Worm (Caenorhabditis elegans): ENCODE measurements around the gene flcn-1.

flcn-1 gene

DNA sequence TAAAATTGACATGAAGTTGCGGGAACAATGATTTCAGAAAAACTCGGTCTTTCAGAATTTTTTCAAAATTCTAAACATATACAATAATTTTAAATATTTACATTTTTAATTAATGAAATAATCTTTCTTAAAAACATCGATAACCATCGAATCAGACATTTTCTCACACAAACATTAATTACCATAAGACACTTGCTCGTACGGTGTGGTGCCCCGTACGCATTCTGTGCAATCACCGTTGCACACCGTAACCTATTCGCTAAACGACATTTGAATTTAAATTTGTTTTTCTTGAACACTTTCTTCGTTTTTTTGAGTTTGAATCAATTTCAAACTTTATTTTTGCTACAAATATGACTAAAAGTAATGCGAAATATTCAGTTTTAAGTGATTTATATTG is 4.8 kb upstream of the flcn-1 start:
- TF ChIP-seq gmeb-2 (tag; optimal IDR thresholded peaks at IDR 0.05) (no peak), ceh-19 (GFP tag; optimal IDR thresholded peaks at IDR 0.05) (no peak), pat-9 (tag; optimal IDR thresholded peaks at IDR 0.05) (no peak), ceh-24 (tag; optimal IDR thresholded peaks at IDR 0.05) (no peak)

DNA sequence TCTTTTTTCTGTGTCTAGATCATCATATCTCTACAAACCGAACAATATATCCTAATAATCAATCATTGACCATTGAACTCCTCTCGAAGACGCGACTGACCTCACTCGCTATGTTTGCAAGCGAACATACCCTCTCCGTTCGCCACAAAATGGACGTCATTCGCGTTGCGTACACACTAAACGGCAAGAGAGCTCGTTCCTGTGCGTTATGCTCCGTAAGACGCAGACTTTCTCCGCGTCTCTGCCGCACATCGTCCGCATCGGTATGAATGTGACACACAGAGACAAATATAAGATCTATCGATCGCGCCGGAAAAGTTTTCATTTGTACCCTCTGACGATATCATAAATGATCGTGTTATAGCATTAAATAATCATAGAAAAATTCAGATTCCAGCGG is 2.5 kb upstream of the flcn-1 start:
- TF ChIP-seq ceh-34 (tag; optimal IDR thresholded peaks at IDR 0.05) (no peak), ref-2 (tag; optimal IDR thresholded peaks at IDR 0.05) (peak; percentile 48), ceh-45 (GFP tag; IDR thresholded peaks at IDR 0.05) (no peak), hlh-15 (tag; optimal IDR thresholded peaks at IDR 0.05) (no peak), C08G9.2 (tag; optimal IDR thresholded peaks at IDR 0.05) (no peak), hlh-13 (GFP tag; optimal IDR thresholded peaks at IDR 0.05) (no peak), ceh-9 (tag; optimal IDR thresholded peaks at IDR 0.05) (no peak), ceh-48 (tag; optimal IDR thresholded peaks at IDR 0.05) (peak; percentile 4), madf-2 (tag; optimal IDR thresholded peaks at IDR 0.05) (peak; percentile 98), unc-55 (GFP tag; optimal IDR thresholded peaks at IDR 0.05) (no peak), ceh-30 (tag; optimal IDR thresholded peaks at IDR 0.05) (no peak), lim-6 (tag; optimal IDR thresholded peaks at IDR 0.05) (no peak), K09A11.1 (tag; optimal IDR thresholded peaks at IDR 0.05; ENCODE audit: insufficient read depth) (no peak)

DNA sequence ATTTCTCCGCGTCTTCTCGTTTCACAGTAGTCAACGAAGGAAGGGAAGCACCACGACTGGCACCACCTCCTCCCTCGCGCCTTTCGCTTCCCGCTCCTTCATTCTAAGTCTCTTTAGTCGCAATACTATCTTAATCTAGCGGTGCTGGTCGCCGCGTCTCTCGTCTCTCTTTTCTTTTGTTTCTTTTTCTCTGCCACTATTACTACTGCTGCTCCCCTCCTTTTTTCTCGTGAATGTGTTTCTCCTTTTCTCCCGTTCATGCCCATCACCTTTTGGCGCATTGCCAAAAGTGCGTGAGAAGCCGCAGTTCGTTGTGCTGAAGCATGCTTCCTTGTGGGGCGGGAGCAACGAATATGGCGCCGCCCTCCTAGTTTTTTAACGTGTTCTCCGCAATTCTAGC is 2.1 kb upstream of the flcn-1 start:
- TF ChIP-seq hlh-8 (tag; optimal IDR thresholded peaks at IDR 0.05), result no peak
- TF ChIP-seq hlh-6 (tag; optimal IDR thresholded peaks at IDR 0.05), result no peak
- peak; percentile 1 for TF ChIP-seq pros-1 (tag; optimal IDR thresholded peaks at IDR 0.05)
- no peak for TF ChIP-seq nhr-232 (tag; optimal IDR thresholded peaks at IDR 0.05)
- peak; percentile 19 for TF ChIP-seq ceh-19 (GFP tag; optimal IDR thresholded peaks at IDR 0.05)
- no peak for TF ChIP-seq C08G9.2 (tag; optimal IDR thresholded peaks at IDR 0.05)
- no peak for TF ChIP-seq hlh-15 (tag; optimal IDR thresholded peaks at IDR 0.05)
- no peak for TF ChIP-seq sox-4 (tag; optimal IDR thresholded peaks at IDR 0.05)
- TF ChIP-seq fax-1 (tag; optimal IDR thresholded peaks at IDR 0.05), result no peak
- no peak for TF ChIP-seq K09A11.1 (tag; optimal IDR thresholded peaks at IDR 0.05; ENCODE audit: insufficient read depth)
- peak; percentile 10 for TF ChIP-seq tbx-2 (tag; optimal IDR thresholded peaks at IDR 0.05)
- no peak for TF ChIP-seq ceh-48 (tag; optimal IDR thresholded peaks at IDR 0.05)
- TF ChIP-seq pha-4 (tag; optimal IDR thresholded peaks at IDR 0.05), result no peak
- peak; percentile 16 for TF ChIP-seq unc-42 (tag; optimal IDR thresholded peaks at IDR 0.05)
- peak; percentile 55 for TF ChIP-seq ceh-18 (tag; optimal IDR thresholded peaks at IDR 0.05)
- no peak for TF ChIP-seq pqm-1 (tag; optimal IDR thresholded peaks at IDR 0.05)
- no peak for TF ChIP-seq nfya-1 (tag; optimal IDR thresholded peaks at IDR 0.05)
- no peak for TF ChIP-seq pax-1 (tag; optimal IDR thresholded peaks at IDR 0.05)
- no peak for TF ChIP-seq madf-2 (tag; optimal IDR thresholded peaks at IDR 0.05)
- TF ChIP-seq unc-86 (tag; optimal IDR thresholded peaks at IDR 0.05), result no peak
- no peak for TF ChIP-seq Y22D7AL.16 (tag; optimal IDR thresholded peaks at IDR 0.05)
- TF ChIP-seq pat-9 (tag; optimal IDR thresholded peaks at IDR 0.05), result no peak
- no peak for TF ChIP-seq ref-2 (tag; optimal IDR thresholded peaks at IDR 0.05)
- TF ChIP-seq ama-1 (optimal IDR thresholded peaks at IDR 0.05), result no peak
- TF ChIP-seq odd-2 (tag; optimal IDR thresholded peaks at IDR 0.05), result no peak
- no peak for TF ChIP-seq rnt-1 (tag; optimal IDR thresholded peaks at IDR 0.05)
- no peak for TF ChIP-seq elt-4 (tag; optimal IDR thresholded peaks at IDR 0.05)
- no peak for TF ChIP-seq ets-4 (tag; optimal IDR thresholded peaks at IDR 0.05)
- TF ChIP-seq C38D4.7 (GFP tag; optimal IDR thresholded peaks at IDR 0.05), result no peak
- no peak for TF ChIP-seq K02D7.2 (tag; optimal IDR thresholded peaks at IDR 0.05)
- TF ChIP-seq ceh-22 (tag; optimal IDR thresholded peaks at IDR 0.05), result no peak
- TF ChIP-seq ceh-30 (tag; optimal IDR thresholded peaks at IDR 0.05), result no peak
- TF ChIP-seq pag-3 (tag; optimal IDR thresholded peaks at IDR 0.05; ENCODE audit: borderline replicate concordance), result no peak
- TF ChIP-seq ceh-31 (tag; optimal IDR thresholded peaks at IDR 0.05), result peak; percentile 53
- no peak for TF ChIP-seq ceh-2 (tag; optimal IDR thresholded peaks at IDR 0.05)
- no peak for TF ChIP-seq zip-5 (tag; optimal IDR thresholded peaks at IDR 0.05)
- TF ChIP-seq ttx-3 (tag; optimal IDR thresholded peaks at IDR 0.05), result no peak
- TF ChIP-seq che-1 (tag; optimal IDR thresholded peaks at IDR 0.05), result no peak
- no peak for TF ChIP-seq ceh-24 (tag; optimal IDR thresholded peaks at IDR 0.05)
- no peak for TF ChIP-seq dve-1 (tag; optimal IDR thresholded peaks at IDR 0.05)
- peak; percentile 40 for TF ChIP-seq unc-55 (GFP tag; optimal IDR thresholded peaks at IDR 0.05)
- no peak for TF ChIP-seq ceh-14 (tag; optimal IDR thresholded peaks at IDR 0.05)
- no peak for TF ChIP-seq nhr-11 (tag; optimal IDR thresholded peaks at IDR 0.05)
- TF ChIP-seq ceh-34 (tag; optimal IDR thresholded peaks at IDR 0.05), result peak; percentile 30

Measured in whole organism, late embryonic.